Worm (Caenorhabditis elegans): Measurements from ENCODE around the gene sorb-1.

sorb-1 gene

DNA sequence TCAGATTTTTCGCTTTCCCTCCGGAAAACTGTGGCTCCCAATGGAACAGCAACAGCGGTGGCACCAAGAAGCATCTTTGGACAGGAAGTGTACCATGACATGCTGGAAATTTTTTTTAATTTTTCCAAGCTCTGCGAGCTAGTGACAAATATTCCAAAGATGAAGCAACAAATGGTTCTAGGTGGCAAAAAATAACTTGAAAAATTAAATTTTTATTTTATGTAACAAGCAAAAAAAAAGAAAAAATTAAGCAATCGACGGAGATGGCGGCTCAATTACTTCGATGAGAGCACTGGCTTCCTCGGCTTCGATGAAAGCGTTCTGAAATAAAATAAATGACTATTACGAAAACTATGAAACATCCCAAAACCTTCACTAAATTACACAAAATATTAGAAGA is 35.4 kb downstream of the sorb-1 start, which contains the start of gene lact-9:
TSS of gene lact-9 (minus strand) at position 101 of the 400 bp plus-strand sequence.
- no peak for TF ChIP-seq elt-2 (tag; optimal IDR thresholded peaks at IDR 0.05)
- no peak for TF ChIP-seq ceh-22 (tag; optimal IDR thresholded peaks at IDR 0.05)
- TF ChIP-seq ceh-19 (GFP tag; optimal IDR thresholded peaks at IDR 0.05) = no peak
- no peak for TF ChIP-seq C38D4.7 (GFP tag; optimal IDR thresholded peaks at IDR 0.05)
- TF ChIP-seq ceh-9 (tag; optimal IDR thresholded peaks at IDR 0.05) = no peak
- TF ChIP-seq gmeb-2 (tag; optimal IDR thresholded peaks at IDR 0.05) = no peak
- no peak for TF ChIP-seq ceh-45 (GFP tag; IDR thresholded peaks at IDR 0.05)
- no peak for TF ChIP-seq lin-11 (tag; optimal IDR thresholded peaks at IDR 0.05)
- no peak for TF ChIP-seq dmd-4 (tag; optimal IDR thresholded peaks at IDR 0.05; ENCODE audit: borderline replicate concordance)
- no peak for TF ChIP-seq unc-55 (GFP tag; optimal IDR thresholded peaks at IDR 0.05)
- TF ChIP-seq nhr-11 (tag; optimal IDR thresholded peaks at IDR 0.05) = no peak

DNA sequence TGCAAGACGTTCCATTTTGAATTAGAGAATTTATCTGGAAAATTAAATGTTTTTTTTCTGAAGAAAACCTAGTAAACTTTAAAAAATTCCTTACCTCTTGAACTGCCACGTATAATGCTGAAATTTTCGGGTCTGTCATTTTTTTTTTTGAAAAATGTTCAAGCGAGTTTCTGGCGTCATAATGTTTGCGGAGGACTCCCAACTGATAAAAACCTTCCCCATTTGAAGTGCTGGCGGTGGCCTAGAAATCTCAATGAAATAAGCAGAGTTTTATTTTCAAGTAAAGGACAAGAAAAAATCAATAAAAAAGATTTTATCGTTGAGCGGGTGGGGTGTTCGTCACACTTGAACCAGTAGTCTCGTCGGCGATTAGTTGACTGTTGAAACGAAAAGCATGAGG is 36.6 kb downstream of the sorb-1 start, which contains the start of gene icap-1:
TSS of gene icap-1 (minus strand) at position 272 of the 400 bp plus-strand sequence.
- TF ChIP-seq ama-1 (optimal IDR thresholded peaks at IDR 0.05) (no peak), ceh-48 (tag; optimal IDR thresholded peaks at IDR 0.05) (peak; percentile 42)

DNA sequence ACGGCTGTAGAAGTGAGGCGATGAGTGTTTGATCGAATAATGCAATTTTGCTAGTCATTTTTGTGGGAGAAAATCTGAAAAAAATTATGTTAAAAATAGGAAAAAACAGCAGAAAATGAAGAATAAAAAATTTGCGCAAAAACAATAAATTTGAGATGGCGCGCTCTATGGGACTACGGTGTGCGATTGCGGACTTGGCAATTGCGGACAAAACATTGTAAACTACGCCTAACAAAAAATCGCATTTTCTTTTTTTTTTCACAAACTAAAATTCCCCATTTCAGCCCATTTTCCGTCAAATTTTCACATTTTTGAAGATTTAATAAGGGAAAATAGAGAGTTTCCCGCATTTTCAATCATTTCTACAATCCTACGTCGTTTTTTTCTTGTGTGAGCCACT is 38.5 kb downstream of the sorb-1 start, which contains the start of the genes sas-6 and Y45F10D.7:
TSS of gene sas-6 (minus strand) at position 80 of the 400 bp plus-strand sequence.
TSS of gene Y45F10D.7 (plus strand) at position 256 of the 400 bp plus-strand sequence.
- TF ChIP-seq npax-4 (tag; optimal IDR thresholded peaks at IDR 0.05) = peak; percentile 32
- no peak for TF ChIP-seq dmd-4 (tag; optimal IDR thresholded peaks at IDR 0.05; ENCODE audit: borderline replicate concordance)
- peak; percentile 28 for TF ChIP-seq tbx-2 (tag; optimal IDR thresholded peaks at IDR 0.05)
- TF ChIP-seq gmeb-2 (tag; optimal IDR thresholded peaks at IDR 0.05) = no peak
- no peak for TF ChIP-seq pha-2 (tag; optimal IDR thresholded peaks at IDR 0.05)
- TF ChIP-seq sdc-2 (tag; optimal IDR thresholded peaks at IDR 0.05) = no peak
- TF ChIP-seq ceh-14 (tag; optimal IDR thresholded peaks at IDR 0.05) = no peak
- TF ChIP-seq ceh-6 (GFP tag; optimal IDR thresholded peaks at IDR 0.05) = no peak
- TF ChIP-seq ama-1 (optimal IDR thresholded peaks at IDR 0.05) = no peak
- TF ChIP-seq dve-1 (tag; optimal IDR thresholded peaks at IDR 0.05) = peak; percentile 23
- no peak for TF ChIP-seq mec-3 (tag; optimal IDR thresholded peaks at IDR 0.05; ENCODE audit: borderline replicate concordance)
- TF ChIP-seq ref-2 (tag; optimal IDR thresholded peaks at IDR 0.05) = peak; percentile 73
- TF ChIP-seq C08G9.2 (tag; optimal IDR thresholded peaks at IDR 0.05) = peak; percentile 15
- no peak for TF ChIP-seq pha-4 (tag; optimal IDR thresholded peaks at IDR 0.05)
- no peak for TF ChIP-seq pqm-1 (tag; optimal IDR thresholded peaks at IDR 0.05)
- no peak for TF ChIP-seq pat-9 (tag; optimal IDR thresholded peaks at IDR 0.05)
- no peak for TF ChIP-seq che-1 (tag; optimal IDR thresholded peaks at IDR 0.05)
- TF ChIP-seq ceh-18 (tag; optimal IDR thresholded peaks at IDR 0.05) = peak; percentile 13
- no peak for TF ChIP-seq T23F11.4 (GFP tag; optimal IDR thresholded peaks at IDR 0.05)
- TF ChIP-seq elt-2 (tag; optimal IDR thresholded peaks at IDR 0.05) = peak; percentile 55
- TF ChIP-seq pros-1 (tag; optimal IDR thresholded peaks at IDR 0.05) = no peak
- no peak for TF ChIP-seq hlh-8 (tag; optimal IDR thresholded peaks at IDR 0.05)
- TF ChIP-seq ceh-2 (tag; optimal IDR thresholded peaks at IDR 0.05) = no peak
- TF ChIP-seq ttx-3 (tag; optimal IDR thresholded peaks at IDR 0.05) = no peak
- TF ChIP-seq fkh-6 (tag; optimal IDR thresholded peaks at IDR 0.05) = no peak
- peak; percentile 32 for TF ChIP-seq unc-86 (tag; optimal IDR thresholded peaks at IDR 0.05)
- no peak for TF ChIP-seq odd-2 (tag; optimal IDR thresholded peaks at IDR 0.05)
- no peak for TF ChIP-seq unc-55 (GFP tag; optimal IDR thresholded peaks at IDR 0.05)
- no peak for TF ChIP-seq madf-2 (tag; optimal IDR thresholded peaks at IDR 0.05)
- TF ChIP-seq sox-2 (GFP tag; IDR thresholded peaks at IDR 0.05) = no peak
- peak; percentile 40 for TF ChIP-seq ceh-31 (tag; optimal IDR thresholded peaks at IDR 0.05)
- TF ChIP-seq ceh-45 (GFP tag; IDR thresholded peaks at IDR 0.05) = no peak
- no peak for TF ChIP-seq lim-6 (tag; optimal IDR thresholded peaks at IDR 0.05)
- TF ChIP-seq ceh-48 (tag; optimal IDR thresholded peaks at IDR 0.05) = no peak
- no peak for TF ChIP-seq eyg-1 (tag; optimal IDR thresholded peaks at IDR 0.05)
- no peak for TF ChIP-seq lin-11 (tag; optimal IDR thresholded peaks at IDR 0.05)
- no peak for TF ChIP-seq nhr-11 (tag; optimal IDR thresholded peaks at IDR 0.05)
- TF ChIP-seq ceh-30 (tag; optimal IDR thresholded peaks at IDR 0.05) = no peak
- TF ChIP-seq K02D7.2 (tag; optimal IDR thresholded peaks at IDR 0.05) = no peak
- no peak for TF ChIP-seq pax-1 (tag; optimal IDR thresholded peaks at IDR 0.05)
- peak; percentile 80 for TF ChIP-seq nfya-1 (tag; optimal IDR thresholded peaks at IDR 0.05)
- TF ChIP-seq ceh-9 (tag; optimal IDR thresholded peaks at IDR 0.05) = no peak
- no peak for TF ChIP-seq unc-3 (GFP tag; conservative IDR thresholded peaks at IDR 0.05)
- no peak for TF ChIP-seq unc-3 (tag; optimal IDR thresholded peaks at IDR 0.05)
- no peak for TF ChIP-seq ceh-19 (GFP tag; optimal IDR thresholded peaks at IDR 0.05)
- no peak for TF ChIP-seq ceh-24 (tag; optimal IDR thresholded peaks at IDR 0.05)

Measured in whole organism, late embryonic.